Worm (Caenorhabditis elegans) whole organism, midembryonic: ENCODE data around the gene pax-3.
A peak's percentile ranks its signal among the peaks of the same experiment; 100 is the strongest.

Experiments
- T22C8.4 ChIP-seq: fragments of 200-800 bp; sonication (Bioruptor generic); IDR thresholded peaks from 2 replicates; pipeline ENCODE4 v1.3.6; 2022; ENCODE audit warnings: missing genetic modification characterization, missing compliant biosample characterization
- cog-1 ChIP-seq: sonication (generic microtip); optimal IDR thresholded peaks from 2 replicates; lab custom pipeline; 2016; ENCODE audit warnings: missing genetic modification characterization, missing compliant biosample characterization
- flt-1 ChIP-seq: fragments of 200-800 bp; sonication (Bioruptor generic); IDR thresholded peaks from 2 replicates; pipeline ENCODE4 v1.3.6; 2022; ENCODE audit warnings: missing genetic modification characterization, missing compliant biosample characterization
- klf-2 ChIP-seq: fragments of 200-800 bp; sonication (Bioruptor generic); conservative IDR thresholded peaks from 2 replicates; pipeline ENCODE4 v1.3.6; 2022; ENCODE audit warnings: missing genetic modification reagents, missing genetic modification characterization, missing compliant biosample characterization
- med-1 ChIP-seq: sonication (generic microtip); optimal IDR thresholded peaks from 2 replicates; lab custom pipeline; 2017; ENCODE audit warnings: missing genetic modification characterization, mild to moderate bottlenecking, missing compliant biosample characterization, antibody characterized with exemption, missing genetic modification reagents; ENCODE audit not compliant: insufficient read depth
- ref-1 ChIP-seq: fragments of 200-800 bp; sonication (Bioruptor generic); conservative IDR thresholded peaks from 2 replicates; pipeline ENCODE4 v1.3.6; 2022; ENCODE audit warnings: missing genetic modification reagents, missing genetic modification characterization, missing compliant biosample characterization
- tab-1 ChIP-seq: fragments of 200-800 bp; sonication (Bioruptor generic); IDR thresholded peaks from 2 replicates; pipeline ENCODE4 v1.3.6; 2022; ENCODE audit warnings: missing genetic modification characterization, missing compliant biosample characterization
- ztf-23 ChIP-seq: fragments of 200-800 bp; sonication (Bioruptor generic); IDR thresholded peaks from 2 replicates; pipeline ENCODE4 v1.3.6; 2022; ENCODE audit warnings: missing genetic modification reagents, missing genetic modification characterization, missing compliant biosample characterization
- ztf-29 ChIP-seq: fragments of 200-800 bp; sonication (Bioruptor generic); IDR thresholded peaks from 2 replicates; pipeline ENCODE4 v1.3.6; 2022; ENCODE audit warnings: missing genetic modification reagents, missing genetic modification characterization, missing compliant biosample characterization

Gene pax-3

DNA sequence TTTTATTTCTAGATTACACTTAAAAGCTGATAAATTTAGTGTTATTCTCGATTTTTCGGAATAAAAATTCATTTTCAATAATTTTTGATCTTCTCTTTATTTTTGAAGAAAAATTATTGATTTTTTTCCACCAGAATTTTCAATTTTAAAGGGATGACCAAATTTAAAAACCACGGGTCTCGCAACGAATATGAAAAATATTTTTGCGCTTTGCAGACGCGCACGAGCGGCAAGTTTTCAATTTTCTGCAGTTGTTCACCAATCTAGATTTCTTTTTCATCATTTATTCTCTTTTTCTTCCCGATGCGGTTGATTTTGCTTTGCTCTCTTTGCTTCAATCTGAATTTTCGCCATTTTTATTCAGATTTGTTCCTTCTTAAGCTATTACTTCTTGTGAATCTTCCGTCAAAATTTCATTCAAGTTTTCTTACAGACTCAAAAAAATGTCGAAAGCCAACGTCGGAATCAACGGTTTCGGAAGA is 24.5 kb downstream of the pax-3 start, which contains the start of gene gpd-4:
gpd-4 (plus strand) TSS at position 432 of the 482 bp plus-strand sequence.
- TF ChIP-seq T22C8.4 (GFP tag; lab: Robert Waterston, UW) (0 out of 2 replicates have a peak, but pooled peaks have one; percentile 17), tab-1 (GFP tag; lab: Robert Waterston, UW) (no peak), cog-1 (tag; lab: Kevin White, UChicago) (no peak), flt-1 (no peak), ztf-29 (GFP tag; lab: Robert Waterston, UW) (no peak), med-1 (no peak)

DNA sequence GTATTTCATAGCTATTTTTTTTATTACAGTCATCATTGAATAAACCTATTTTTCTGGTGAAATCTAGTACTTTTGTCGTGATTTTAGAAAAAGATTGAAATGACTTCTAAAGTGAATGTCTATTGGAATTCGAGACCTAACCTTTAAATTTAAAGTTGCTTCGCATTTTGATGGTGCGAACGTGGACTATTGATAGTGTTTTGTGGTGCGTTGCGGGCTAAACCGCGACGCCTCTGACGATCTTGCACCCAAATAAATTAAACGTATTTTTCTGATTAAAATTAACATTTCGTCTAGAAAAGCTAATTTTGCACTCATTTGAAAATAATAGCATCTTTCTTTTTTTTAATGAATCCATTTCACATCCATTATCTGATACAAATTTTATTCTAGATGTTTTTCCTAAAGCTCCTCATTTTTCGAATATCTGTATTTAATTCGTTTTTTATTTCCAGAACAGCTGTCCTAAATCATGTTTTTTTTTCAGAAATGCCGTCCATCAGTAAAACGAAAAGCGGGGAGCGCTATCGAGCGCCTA is 26.1 kb downstream of the pax-3 start, which contains the start of gene wbp-11:
wbp-11 (plus strand) TSS at position 488 of the 538 bp plus-strand sequence.
- TF ChIP-seq tab-1 (GFP tag; lab: Robert Waterston, UW) (no peak), ztf-23 (GFP tag; lab: Robert Waterston, UW) (no peak), med-1 (no peak), klf-2 (no peak), cog-1 (tag; lab: Kevin White, UChicago) (no peak), T22C8.4 (GFP tag; lab: Robert Waterston, UW) (no peak), ztf-29 (GFP tag; lab: Robert Waterston, UW) (no peak), ref-1 (GFP tag; lab: Robert Waterston, UW) (no peak)

- TF ChIP-seq cog-1 (tag; lab: Kevin White, UChicago) (no peak), T22C8.4 (GFP tag; lab: Robert Waterston, UW) (peak; percentile 37; the same call in 1 of the 2 replicates)
These were observed 28.0 kb downstream of the pax-3 start, which contains the start of gene F33H1.4 for ce11 chrII:10174338-10174737. Gene F33H1.4 (plus strand): TSS chrII:10174648.

DNA sequence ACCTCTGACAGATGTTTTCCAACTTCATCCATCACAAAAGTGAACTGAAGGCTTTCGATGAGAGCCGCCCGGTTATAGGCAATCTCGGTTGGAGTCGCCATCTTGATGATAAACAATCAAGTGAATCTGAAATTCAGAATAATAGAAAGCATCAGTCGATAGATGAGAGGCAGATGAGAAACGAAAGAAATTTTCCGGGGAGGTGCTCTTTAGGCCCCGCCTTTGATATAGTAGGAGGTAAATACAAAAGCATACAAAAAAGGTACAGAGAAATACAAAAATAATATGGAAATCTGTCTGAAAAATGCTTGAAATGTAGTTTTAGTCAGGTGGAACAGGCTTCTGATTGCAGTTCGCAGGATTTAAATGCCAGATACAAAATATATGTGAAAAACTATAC is 36.3 kb downstream of the pax-3 start, which contains the start of gene srd-1:
srd-1 (minus strand) TSS at position 101 of the 400 bp plus-strand sequence.
- TF ChIP-seq T22C8.4 (GFP tag; lab: Robert Waterston, UW) = no peak
- TF ChIP-seq ztf-23 (GFP tag; lab: Robert Waterston, UW) = no peak
- TF ChIP-seq flt-1 = no peak
- no peak for TF ChIP-seq tab-1 (GFP tag; lab: Robert Waterston, UW)
- TF ChIP-seq med-1 = no peak
- TF ChIP-seq cog-1 (tag; lab: Kevin White, UChicago) = no peak

DNA sequence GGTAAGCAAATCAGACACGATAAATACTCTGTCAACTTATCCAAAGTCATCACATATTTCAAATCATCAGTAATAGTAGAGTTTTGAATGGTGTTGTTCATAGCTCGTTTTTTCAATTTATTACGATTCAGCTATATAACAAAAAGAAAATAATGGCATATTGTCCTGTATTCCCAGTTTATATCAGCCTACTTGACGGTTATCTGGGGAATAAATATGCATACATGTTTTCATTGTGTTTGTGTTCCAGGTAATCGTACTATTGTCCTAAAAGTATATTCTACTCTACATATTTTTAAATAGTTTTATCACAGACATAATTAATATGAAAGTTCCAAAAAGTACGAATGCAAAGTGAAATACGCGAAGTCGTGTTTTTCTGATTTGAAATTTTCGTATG is 41.4 kb downstream of the pax-3 start, which contains the start of gene srd-2:
srd-2 (minus strand) TSS at position 101 of the 400 bp plus-strand sequence.
- TF ChIP-seq ztf-23 (GFP tag; lab: Robert Waterston, UW) = no peak

- TF ChIP-seq cog-1 (tag; lab: Kevin White, UChicago) = no peak
- no peak for TF ChIP-seq tab-1 (GFP tag; lab: Robert Waterston, UW)
- no peak for TF ChIP-seq med-1
- TF ChIP-seq ztf-23 (GFP tag; lab: Robert Waterston, UW) = no peak
- TF ChIP-seq klf-2 = no peak
- TF ChIP-seq ref-1 (GFP tag; lab: Robert Waterston, UW) = no peak
- TF ChIP-seq ztf-29 (GFP tag; lab: Robert Waterston, UW) = no peak
These were observed 43.0 kb downstream of the pax-3 start, which contains the start of gene cdc-25.4 for ce11 chrII:10189369-10189768. Gene cdc-25.4 (minus strand): TSS chrII:10189469.

- TF ChIP-seq flt-1 (no peak), klf-2 (no peak), ztf-23 (GFP tag; lab: Robert Waterston, UW) (no peak), T22C8.4 (GFP tag; lab: Robert Waterston, UW) (no peak), tab-1 (GFP tag; lab: Robert Waterston, UW) (no peak), med-1 (no peak), cog-1 (tag; lab: Kevin White, UChicago) (no peak), ztf-29 (GFP tag; lab: Robert Waterston, UW) (no peak), ref-1 (GFP tag; lab: Robert Waterston, UW) (no peak)
These were observed 45.8 kb downstream of the pax-3 start, which contains the start of gene R05H5.7 for ce11 chrII:10192207-10192606. Gene R05H5.7 (plus strand): TSS chrII:10192507.

- TF ChIP-seq ref-1 (GFP tag; lab: Robert Waterston, UW) (no peak), med-1 (no peak), tab-1 (GFP tag; lab: Robert Waterston, UW) (no peak), ztf-29 (GFP tag; lab: Robert Waterston, UW) (no peak), flt-1 (no peak), klf-2 (no peak), ztf-23 (GFP tag; lab: Robert Waterston, UW) (no peak), T22C8.4 (GFP tag; lab: Robert Waterston, UW) (no peak), cog-1 (tag; lab: Kevin White, UChicago) (no peak)
These were observed 48.2 kb downstream of the pax-3 start, which contains the start of gene srb-6 for ce11 chrII:10194605-10195004. Gene srb-6 (plus strand): TSS chrII:10194905.

DNA sequence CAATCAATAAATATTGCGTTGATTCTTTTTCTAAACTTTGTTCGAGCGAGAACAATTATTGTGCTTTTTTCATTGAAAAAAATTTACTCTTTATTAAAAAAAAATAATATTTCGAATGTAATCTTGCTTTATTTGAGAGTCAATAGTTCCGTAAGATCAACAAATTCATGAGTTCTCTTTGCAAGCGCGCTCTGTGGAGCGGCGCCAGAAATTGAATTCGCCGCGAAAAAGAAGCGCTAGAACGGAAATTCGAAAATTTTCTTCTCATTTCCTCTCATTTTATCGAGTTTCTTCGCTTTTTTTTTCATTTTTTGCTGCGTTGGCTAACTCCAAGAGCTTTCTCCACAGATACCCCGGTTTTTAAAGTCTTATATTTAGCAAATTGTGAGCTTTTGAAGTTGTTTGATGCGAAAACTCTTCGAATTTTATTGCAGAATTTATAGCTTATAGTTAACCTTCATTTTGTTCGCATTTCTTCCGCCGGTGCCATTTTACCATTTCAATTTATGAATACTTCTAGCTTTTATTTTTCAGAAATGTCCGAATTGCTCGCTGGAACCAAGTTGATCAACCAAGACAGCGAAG is 50.8 kb downstream of the pax-3 start, which contains the start of gene R05H5.3:
R05H5.3 (plus strand) TSS at position 535 of the 585 bp plus-strand sequence.
- TF ChIP-seq flt-1 = no peak
- no peak for TF ChIP-seq tab-1 (GFP tag; lab: Robert Waterston, UW)
- no peak for TF ChIP-seq klf-2
- TF ChIP-seq med-1 = no peak
- TF ChIP-seq ztf-23 (GFP tag; lab: Robert Waterston, UW) = no peak
- TF ChIP-seq cog-1 (tag; lab: Kevin White, UChicago) = no peak
- TF ChIP-seq ref-1 (GFP tag; lab: Robert Waterston, UW) = no peak
- no peak for TF ChIP-seq ztf-29 (GFP tag; lab: Robert Waterston, UW)
- no peak for TF ChIP-seq T22C8.4 (GFP tag; lab: Robert Waterston, UW)

DNA sequence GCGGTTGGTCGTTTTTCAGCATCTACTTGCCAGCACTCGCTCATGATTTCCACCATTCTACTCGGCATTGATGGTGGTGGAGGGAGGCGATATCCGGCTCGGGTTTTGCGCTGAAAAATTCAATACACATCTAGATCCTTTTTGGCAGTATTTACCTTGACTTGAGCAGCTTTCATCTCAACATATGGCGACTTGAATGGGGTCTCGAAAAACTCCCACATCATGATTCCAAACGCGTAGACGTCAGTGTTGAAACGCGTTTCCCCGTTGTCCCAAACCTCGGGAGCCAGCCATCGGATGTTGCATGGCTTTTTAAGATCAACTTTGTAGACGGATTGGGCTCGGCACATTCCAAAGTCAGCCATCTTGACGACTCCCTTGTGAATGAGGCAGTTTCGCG is 52.1 kb downstream of the pax-3 start:
- TF ChIP-seq klf-2 (no peak), tab-1 (GFP tag; lab: Robert Waterston, UW) (no peak), T22C8.4 (GFP tag; lab: Robert Waterston, UW) (no peak), ref-1 (GFP tag; lab: Robert Waterston, UW) (no peak), ztf-29 (GFP tag; lab: Robert Waterston, UW) (no peak), ztf-23 (GFP tag; lab: Robert Waterston, UW) (no peak), med-1 (no peak), flt-1 (no peak)
